Fruit fly (Drosophila melanogaster) whole organism, embryonic: Measurements from ENCODE around the gene Bx.

Experiments used
- Abd-B ChIP-seq: fragments of 200-800 bp; sonication (Bioruptor generic); optimal IDR thresholded peaks from 2 replicates; lab custom pipeline; 2018; ENCODE audit warnings: missing biosample characterization, mild to moderate bottlenecking, missing genetic modification characterization, moderate library complexity
- Adf1 ChIP-seq: fragments of 200-800 bp; sonication (Bioruptor generic); IDR thresholded peaks from 2 replicates; pipeline ENCODE4 v1.3.6; 2022; ENCODE audit warnings: missing biosample characterization, missing genetic modification characterization
- C15 ChIP-seq: fragments of 200-800 bp; sonication (Bioruptor generic); IDR thresholded peaks from 3 replicates; pipeline ENCODE4 v1.3.6; 2022; ENCODE audit warnings: missing biosample characterization, missing genetic modification characterization
- CG11456 ChIP-seq: fragments of 200-800 bp; sonication (Bioruptor generic); IDR thresholded peaks from 3 replicates; pipeline ENCODE4 v1.3.6; 2022; ENCODE audit warnings: missing biosample characterization, missing genetic modification characterization
- CG12219 ChIP-seq: fragments of 200-800 bp; sonication (Bioruptor generic); optimal IDR thresholded peaks from 3 replicates; lab custom pipeline; 2018; ENCODE audit warnings: missing biosample characterization, mild to moderate bottlenecking, missing genetic modification characterization
- CG13287 ChIP-seq: fragments of 200-800 bp; sonication (Bioruptor generic); IDR thresholded peaks from 2 replicates; pipeline ENCODE4 v1.3.6; 2022; ENCODE audit warnings: missing biosample characterization, missing genetic modification characterization; ENCODE audit not compliant: partially characterized antibody
- CG13624 ChIP-seq: fragments of 200-800 bp; sonication (Bioruptor generic); optimal IDR thresholded peaks from 2 replicates; lab custom pipeline; 2016; ENCODE audit warnings: missing biosample characterization, missing genetic modification characterization
- CG14965 ChIP-seq: fragments of 200-800 bp; sonication (Bioruptor generic); optimal IDR thresholded peaks from 2 replicates; lab custom pipeline; 2016; ENCODE audit warnings: missing biosample characterization, missing genetic modification characterization, borderline replicate concordance
- CG15479 ChIP-seq: fragments of 200-800 bp; sonication (Bioruptor generic); optimal IDR thresholded peaks from 3 replicates; lab custom pipeline; 2019; ENCODE audit warnings: missing biosample characterization, mild to moderate bottlenecking, missing genetic modification characterization, moderate library complexity
- CG15514 ChIP-seq: fragments of 200-800 bp; sonication (Bioruptor generic); optimal IDR thresholded peaks from 3 replicates; lab custom pipeline; 2017; ENCODE audit warnings: missing biosample characterization, missing genetic modification characterization, mild to moderate bottlenecking, moderate library complexity, missing genetic modification reagents
- CG16779 ChIP-seq: fragments of 200-800 bp; sonication (Bioruptor generic); IDR thresholded peaks from 2 replicates; pipeline ENCODE4 v1.3.6; 2022; ENCODE audit warnings: missing biosample characterization, missing genetic modification characterization
- CG16813 ChIP-seq: fragments of 200-800 bp; sonication (Bioruptor generic); IDR thresholded peaks from 3 replicates; pipeline ENCODE4 v1.3.6; 2022; ENCODE audit warnings: missing biosample characterization, missing genetic modification characterization; ENCODE audit not compliant: partially characterized antibody
- CG17186 ChIP-seq: fragments of 200-800 bp; sonication (Bioruptor generic); optimal IDR thresholded peaks from 3 replicates; lab custom pipeline; 2017; ENCODE audit warnings: missing biosample characterization, missing genetic modification reagents, missing genetic modification characterization
- CG17328 ChIP-seq: fragments of 200-800 bp; sonication (Bioruptor generic); IDR thresholded peaks from 2 replicates; pipeline ENCODE4 v1.3.6; 2022; ENCODE audit warnings: missing biosample characterization, missing genetic modification characterization
- CG31388 ChIP-seq: fragments of 200-800 bp; sonication (Bioruptor generic); optimal IDR thresholded peaks from 2 replicates; lab custom pipeline; 2016; ENCODE audit warnings: missing biosample characterization, missing genetic modification characterization
- CG3995 ChIP-seq: fragments of 200-800 bp; sonication (Bioruptor generic); optimal IDR thresholded peaks from 3 replicates; lab custom pipeline; 2016; ENCODE audit warnings: missing biosample characterization, missing genetic modification characterization
- CG42726 ChIP-seq: fragments of 200-800 bp; sonication (Bioruptor generic); IDR thresholded peaks from 2 replicates; pipeline ENCODE4 v1.3.6; 2022; ENCODE audit warnings: missing biosample characterization, missing genetic modification characterization; ENCODE audit not compliant: partially characterized antibody
- CG5180 ChIP-seq: fragments of 200-800 bp; sonication (Bioruptor generic); optimal IDR thresholded peaks from 3 replicates; lab custom pipeline; 2017; ENCODE audit warnings: missing biosample characterization, missing genetic modification characterization, mild to moderate bottlenecking, moderate library complexity, missing genetic modification reagents
- CG6683 ChIP-seq: fragments of 200-800 bp; sonication (Bioruptor generic); optimal IDR thresholded peaks from 2 replicates; lab custom pipeline; 2017; ENCODE audit warnings: missing biosample characterization, mild to moderate bottlenecking, missing genetic modification characterization, missing genetic modification reagents
- CG7357 ChIP-seq: fragments of 200-800 bp; sonication (Bioruptor generic); IDR thresholded peaks from 3 replicates; pipeline ENCODE4 v1.3.6; 2022; ENCODE audit warnings: missing biosample characterization, missing genetic modification characterization
- CG7987 ChIP-seq: fragments of 200-800 bp; sonication (Bioruptor generic); optimal IDR thresholded peaks from 2 replicates; lab custom pipeline; 2018; ENCODE audit warnings: missing biosample characterization, mild to moderate bottlenecking, missing genetic modification characterization, moderate library complexity
- CG8359 ChIP-seq: fragments of 200-800 bp; sonication (Bioruptor generic); optimal IDR thresholded peaks from 2 replicates; lab custom pipeline; 2017; ENCODE audit warnings: missing biosample characterization, mild to moderate bottlenecking, missing genetic modification characterization, borderline replicate concordance
- CG8478 ChIP-seq: fragments of >200 bp; optimal IDR thresholded peaks from 2 replicates; lab custom pipeline; 2018
- CG9817 ChIP-seq: fragments of 200-800 bp; sonication (Bioruptor generic); optimal IDR thresholded peaks from 2 replicates; lab custom pipeline; 2018; ENCODE audit warnings: missing biosample characterization, mild to moderate bottlenecking, missing genetic modification characterization, moderate library complexity
- Deaf1 ChIP-seq: fragments of 200-800 bp; optimal IDR thresholded peaks from 3 replicates; lab custom pipeline; 2019; ENCODE audit warnings: missing biosample characterization, mild to moderate bottlenecking, missing genetic modification characterization, moderate library complexity
- Hsf ChIP-seq: fragments of 200-800 bp; sonication (Bioruptor generic); optimal IDR thresholded peaks from 3 replicates; lab custom pipeline; 2016; ENCODE audit warnings: missing biosample characterization, missing genetic modification characterization
- Lhr ChIP-seq: fragments of 200-800 bp; sonication (Bioruptor generic); optimal IDR thresholded peaks from 3 replicates; lab custom pipeline; 2017; ENCODE audit warnings: mild to moderate bottlenecking, missing biosample characterization, missing genetic modification reagents, missing genetic modification characterization
- Max ChIP-seq: fragments of 200-800 bp; sonication (Bioruptor generic); optimal IDR thresholded peaks from 2 replicates; lab custom pipeline; 2016; ENCODE audit warnings: missing biosample characterization, mild to moderate bottlenecking, missing genetic modification characterization
- Mes4 ChIP-seq: fragments of 200-800 bp; sonication (Bioruptor generic); optimal IDR thresholded peaks from 2 replicates; lab custom pipeline; 2016; ENCODE audit warnings: missing biosample characterization, missing genetic modification characterization
- Poxn ChIP-seq: fragments of 200-800 bp; sonication (Bioruptor generic); IDR thresholded peaks from 2 replicates; pipeline ENCODE4 v1.3.6; 2022; ENCODE audit warnings: missing biosample characterization, missing genetic modification characterization
- TFAM ChIP-seq: fragments of 200-800 bp; sonication (Bioruptor generic); optimal IDR thresholded peaks from 2 replicates; lab custom pipeline; 2017; ENCODE audit warnings: missing biosample characterization, missing genetic modification characterization, inconsistent platforms
- Taf1 ChIP-seq: fragments of 200-800 bp; sonication (Bioruptor generic); IDR thresholded peaks from 2 replicates; pipeline ENCODE4 v1.3.6; 2022; ENCODE audit warnings: missing biosample characterization, missing genetic modification characterization
- Usf ChIP-seq: fragments of 200-800 bp; sonication (Bioruptor generic); optimal IDR thresholded peaks from 2 replicates; lab custom pipeline; 2017; ENCODE audit warnings: missing genotype, missing biosample characterization, missing genetic modification characterization
- bab2 ChIP-seq: fragments of 200-800 bp; sonication (Bioruptor generic); optimal IDR thresholded peaks from 2 replicates; lab custom pipeline; 2016; ENCODE audit warnings: missing biosample characterization, missing genetic modification characterization
- bbx ChIP-seq: fragments of 200-800 bp; sonication (Bioruptor generic); IDR thresholded peaks from 2 replicates; pipeline ENCODE4 v1.3.6; 2022; ENCODE audit warnings: missing biosample characterization, missing genetic modification characterization; ENCODE audit not compliant: partially characterized antibody
- br ChIP-seq: fragments of >200 bp; optimal IDR thresholded peaks from 2 replicates; lab custom pipeline; 2017
- chif ChIP-seq, 2 experiments: fragments of 200-800 bp; sonication (Bioruptor generic); optimal IDR thresholded peaks; 3 replicates each; lab custom pipeline; 2016; ENCODE audit warnings: missing biosample characterization in 2 of 2, missing genetic modification characterization in 2 of 2
- danr ChIP-seq: fragments of 200-800 bp; sonication (Bioruptor generic); IDR thresholded peaks from 2 replicates; pipeline ENCODE4 v1.3.6; 2022; ENCODE audit warnings: missing biosample characterization, missing genetic modification characterization
- dmrt11E ChIP-seq: fragments of 200-800 bp; sonication (Bioruptor generic); optimal IDR thresholded peaks from 3 replicates; lab custom pipeline; 2018; ENCODE audit warnings: missing biosample characterization, mild to moderate bottlenecking, missing genetic modification characterization, moderate library complexity
- fru ChIP-seq: fragments of >200 bp; optimal IDR thresholded peaks from 2 replicates; lab custom pipeline; 2017
- grn ChIP-seq: fragments of 200-800 bp; sonication (Bioruptor generic); optimal IDR thresholded peaks from 3 replicates; lab custom pipeline; 2017; ENCODE audit warnings: missing biosample characterization, missing genetic modification characterization
- lab ChIP-seq: fragments of 200-800 bp; sonication (Bioruptor generic); optimal IDR thresholded peaks from 3 replicates; lab custom pipeline; 2017; ENCODE audit warnings: missing biosample characterization, missing genetic modification characterization, mild to moderate bottlenecking, moderate library complexity, missing genetic modification reagents
- lmd ChIP-seq: fragments of 200-800 bp; sonication (Bioruptor generic); IDR thresholded peaks from 2 replicates; pipeline ENCODE4 v1.3.6; 2022; ENCODE audit warnings: missing biosample characterization, missing genetic modification characterization
- nerfin-1 ChIP-seq: fragments of 200-800 bp; sonication (Bioruptor generic); optimal IDR thresholded peaks from 3 replicates; lab custom pipeline; 2019; ENCODE audit warnings: missing biosample characterization, mild to moderate bottlenecking, missing genetic modification characterization, moderate library complexity
- nmo ChIP-seq: fragments of 200-800 bp; sonication (Bioruptor generic); optimal IDR thresholded peaks from 2 replicates; lab custom pipeline; 2018; ENCODE audit warnings: missing biosample characterization, mild to moderate bottlenecking, missing genetic modification characterization, moderate library complexity
- pan ChIP-seq, 4 experiments: fragments of >200 bp in 3 of 4; fragments of 200-800 bp in 1 of 4; sonication (Bioruptor generic) in 1 of 4; optimal IDR thresholded peaks in 3 of 4; IDR thresholded peaks in 1 of 4; 2 replicates each; pipeline versions ENCODE4 v1.3.6 to Lab custom; 2017 to 2022; ENCODE audit warnings: missing biosample characterization in 2 of 4, missing genetic modification characterization in 2 of 4, mixed read lengths in 1 of 4
- phol ChIP-seq: fragments of 200-800 bp; sonication (Bioruptor generic); optimal IDR thresholded peaks from 3 replicates; lab custom pipeline; 2018; ENCODE audit warnings: missing biosample characterization, mild to moderate bottlenecking, missing genetic modification characterization, moderate library complexity
- ro ChIP-seq: fragments of 200-800 bp; sonication (Bioruptor generic); IDR thresholded peaks from 2 replicates; pipeline ENCODE4 v1.3.6; 2022; ENCODE audit warnings: missing biosample characterization, missing genetic modification characterization
- shn ChIP-seq: fragments of 200-800 bp; sonication (Bioruptor generic); optimal IDR thresholded peaks from 3 replicates; lab custom pipeline; 2016; ENCODE audit warnings: missing biosample characterization, missing genetic modification characterization
- sob ChIP-seq: fragments of 200-800 bp; sonication (Bioruptor generic); IDR thresholded peaks from 2 replicates; pipeline ENCODE4 v1.3.6; 2022; ENCODE audit warnings: missing biosample characterization, missing genetic modification characterization

Gene Bx

dm6 chrX:18546785-18547184 lies 31.6 kb downstream of the Bx start (continued):
- 0 out of 2 replicates have a peak, but pooled peaks have one; percentile 12 for TF ChIP-seq Poxn
- TF ChIP-seq C15 = 0 out of 3 replicates have a peak, but pooled peaks have one; percentile 57
- TF ChIP-seq Hsf = peak; percentile 76
- peak; percentile 77 for TF ChIP-seq Abd-B (GFP tag; lab: Kevin White, UChicago)
- no peak for TF ChIP-seq bbx
- TF ChIP-seq CG16779 (GFP tag; lab: Robert Waterston, UW) = peak; percentile 54; the same call in 1 of the 2 replicates
- no peak for TF ChIP-seq grn (GFP tag; lab: Kevin White, UChicago)
- TF ChIP-seq CG3995 (GFP tag; lab: Kevin White, UChicago) = peak; percentile 35
- TF ChIP-seq br (lab: Kevin White, UChicago) = no peak
- peak; percentile 86 for TF ChIP-seq lab
- TF ChIP-seq CG17186 (GFP tag; lab: Kevin White, UChicago) = no peak
- peak; percentile 75 for TF ChIP-seq bab2 (GFP tag; lab: Kevin White, UChicago)
- no peak for TF ChIP-seq CG6683 (GFP tag; lab: Kevin White, UChicago)
- TF ChIP-seq nerfin-1 (tag; lab: Kevin White, UChicago) = peak; percentile 52
- TF ChIP-seq CG9817 (tag; lab: Kevin White, UChicago) = peak; percentile 85
- peak; percentile 90 for TF ChIP-seq CG11456 (GFP tag; lab: Robert Waterston, UW)
- no peak for TF ChIP-seq CG16813 (GFP tag; lab: Robert Waterston, UW)
- peak; percentile 77 for TF ChIP-seq danr (GFP tag; lab: Robert Waterston, UW)
- TF ChIP-seq CG15514 (GFP tag; lab: Kevin White, UChicago) = peak; percentile 59
- TF ChIP-seq CG15479 (GFP tag; lab: Kevin White, UChicago) = no peak
- TF ChIP-seq CG42726 (GFP tag; lab: Robert Waterston, UW) = no peak
- TF ChIP-seq Taf1 = peak; percentile 68
- peak; percentile 62 for TF ChIP-seq ro (GFP tag; lab: Robert Waterston, UW)
- peak; percentile 19 for TF ChIP-seq CG31388 (GFP tag; lab: Kevin White, UChicago)
- peak; percentile 81 for TF ChIP-seq CG12219
- TF ChIP-seq CG5180 (GFP tag; lab: Kevin White, UChicago) = peak; percentile 62
- TF ChIP-seq Deaf1 (tag; lab: Kevin White, UChicago) = peak; percentile 52
- TF ChIP-seq TFAM = no peak
- peak; percentile 52 to 67 for TF ChIP-seq chif (GFP tag; optimal IDR thresholded peaks at IDR 0.05; lab: Kevin White, UChicago)
- TF ChIP-seq lmd (GFP tag; lab: Robert Waterston, UW) = peak; percentile 89
- peak; percentile 31 for TF ChIP-seq shn (GFP tag; lab: Kevin White, UChicago)
- peak; percentile 90 for TF ChIP-seq sob
- no peak for TF ChIP-seq Lhr (GFP tag; lab: Kevin White, UChicago)
- TF ChIP-seq CG7987 (GFP tag; lab: Kevin White, UChicago) = peak; percentile 46
- no peak for TF ChIP-seq pan (optimal IDR thresholded peaks at IDR 0.05; lab: Kevin White, UChicago)
- TF ChIP-seq pan (GFP tag; optimal IDR thresholded peaks at IDR 0.05 in 1 of 2, IDR thresholded peaks at IDR 0.05 in 1 of 2) = peak in 1 of 2 experiments; percentile 92
- peak; percentile 42 for TF ChIP-seq Mes4 (GFP tag; lab: Kevin White, UChicago)
- TF ChIP-seq fru (lab: Kevin White, UChicago) = no peak
- TF ChIP-seq CG13624 = peak; percentile 81
- peak; percentile 25 for TF ChIP-seq Usf
- TF ChIP-seq Max (GFP tag; lab: Kevin White, UChicago) = peak; percentile 48
- peak; percentile 0 for TF ChIP-seq CG14965
- TF ChIP-seq CG17328 (GFP tag; lab: Robert Waterston, UW) = peak; percentile 73
- TF ChIP-seq CG8478 (lab: Kevin White, UChicago) = no peak
- peak; percentile 72 for TF ChIP-seq phol (tag; lab: Kevin White, UChicago)
- TF ChIP-seq nmo (GFP tag; lab: Kevin White, UChicago) = peak; percentile 78
- TF ChIP-seq CG7357 = peak; percentile 79
- TF ChIP-seq CG8359 (GFP tag; lab: Kevin White, UChicago) = no peak
- no peak for TF ChIP-seq CG13287 (GFP tag; lab: Robert Waterston, UW)
- peak; percentile 53; the same call in 1 of the 2 replicates for TF ChIP-seq Adf1 (GFP tag; lab: Robert Waterston, UW)
- peak; percentile 26 for TF ChIP-seq dmrt11E (tag; lab: Kevin White, UChicago)
